Worm (Caenorhabditis elegans): ENCODE data around the gene Y105C5A.508.
"Not testable (repeated sequence)": the region's sequence is repeated elsewhere in the genome, so short reads cannot be mapped to it uniquely, and the experiment has no call there.

Gene Y105C5A.508

DNA sequence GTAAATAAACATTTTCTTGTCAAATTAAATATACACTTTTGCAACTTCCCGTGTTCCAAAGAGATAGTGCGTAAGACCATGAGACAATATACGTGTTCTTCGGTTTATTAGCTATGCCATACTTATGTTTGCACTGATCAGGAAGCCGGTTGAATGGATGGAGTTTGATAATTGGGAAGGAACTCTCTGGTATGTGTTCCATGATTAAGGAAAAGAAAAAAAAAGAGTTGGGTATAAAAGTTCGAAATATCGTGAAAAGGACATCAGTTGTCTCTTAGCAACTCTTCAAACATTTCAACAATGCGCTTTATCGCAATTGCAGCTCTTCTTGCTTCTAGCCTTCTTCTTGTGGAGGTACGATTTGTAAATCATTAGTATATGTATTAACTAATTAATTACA, 4.9 kb upstream of the Y105C5A.508 start, which contains the start of gene pqn-76:
Gene pqn-76, plus strand, starts transcription at position 301 of the 400 bp plus-strand sequence.
- TF ChIP-seq egl-27 (tag; optimal IDR thresholded peaks at IDR 0.05); ceh-28 (tag; optimal IDR thresholded peaks at IDR 0.05); unc-62 (GFP tag; optimal IDR thresholded peaks at IDR 0.05): not testable (repeated sequence)

DNA sequence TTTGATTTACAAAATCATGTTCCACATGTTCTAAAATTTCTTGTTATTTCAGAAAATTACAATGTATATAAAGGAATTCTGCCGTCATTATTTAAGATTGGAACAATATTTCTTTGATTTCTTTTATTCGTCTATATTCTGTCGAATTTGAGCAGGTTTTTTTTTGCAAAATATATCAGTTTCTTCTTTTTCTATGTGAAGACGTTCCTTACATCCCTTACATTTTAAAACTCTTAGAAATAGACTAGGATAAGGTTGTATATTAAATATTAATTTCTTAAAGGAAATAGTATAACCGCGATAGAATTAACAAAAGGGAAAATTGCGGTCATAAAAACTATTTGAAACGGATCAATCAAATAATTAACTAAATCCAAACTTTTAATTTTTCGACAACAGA, 5.2 kb downstream of the Y105C5A.508 start:
- TF ChIP-seq eor-1 (tag; optimal IDR thresholded peaks at IDR 0.05) (no peak), ceh-9 (tag; optimal IDR thresholded peaks at IDR 0.05) (no peak), skn-1 (tag; optimal IDR thresholded peaks at IDR 0.05) (no peak), nhr-43 (tag; optimal IDR thresholded peaks at IDR 0.05; ENCODE audit: poor library complexity, severe bottlenecking) (no peak), mdl-1 (tag; optimal IDR thresholded peaks at IDR 0.05) (no peak), ZK546.5 (tag; optimal IDR thresholded peaks at IDR 0.05) (no peak), pqm-1 (tag; optimal IDR thresholded peaks at IDR 0.05) (no peak), lin-15B (tag; optimal IDR thresholded peaks at IDR 0.05) (no peak), elt-3 (tag; optimal IDR thresholded peaks at IDR 0.05) (no peak), hmg-11 (tag; optimal IDR thresholded peaks at IDR 0.05) (no peak)

DNA sequence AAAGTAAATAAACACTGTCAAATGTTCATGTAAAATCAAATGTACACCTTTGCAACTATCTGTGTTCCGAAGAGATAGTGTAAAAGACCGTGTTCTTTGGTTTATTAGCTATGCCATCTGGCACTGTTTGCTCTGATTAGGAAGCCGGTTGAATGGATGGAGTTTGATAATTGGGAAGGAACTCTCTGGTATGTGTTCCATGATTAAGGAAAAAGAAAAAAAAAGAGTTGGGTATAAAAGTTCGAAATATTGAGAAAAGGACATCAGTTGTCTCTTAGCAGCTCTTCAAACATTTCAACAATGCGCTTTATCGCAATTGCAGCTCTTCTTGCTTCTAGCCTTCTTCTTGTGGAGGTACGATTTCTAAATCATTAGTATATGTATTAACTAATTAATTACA, 6.7 kb downstream of the Y105C5A.508 start, which contains the start of gene abu-5:
Gene abu-5, plus strand, starts transcription at position 301 of the 400 bp plus-strand sequence.
- TF ChIP-seq mml-1, unc-39, lsy-12 (tag; optimal IDR thresholded peaks at IDR 0.05): not testable (repeated sequence)

DNA sequence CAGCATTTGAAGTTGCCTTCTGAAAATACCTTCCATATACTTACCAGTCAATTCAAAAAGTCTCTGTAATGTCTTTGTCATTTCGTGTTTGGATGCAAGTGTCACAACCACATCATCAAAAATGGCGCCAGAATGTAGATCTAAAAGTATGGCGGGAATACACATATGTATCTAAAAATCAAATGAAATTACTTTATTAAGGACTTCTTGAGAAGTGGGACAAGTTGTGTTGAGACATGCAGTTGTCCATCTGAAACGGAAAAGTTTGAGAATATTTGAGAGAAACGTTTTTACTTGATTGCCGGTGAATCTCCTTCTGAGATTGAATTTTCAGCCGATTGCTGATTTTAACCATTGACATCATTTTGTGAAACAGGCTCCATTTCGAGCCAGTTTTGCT, 8.3 kb downstream of the Y105C5A.508 start:
- TF ChIP-seq tbx-2 (tag; optimal IDR thresholded peaks at IDR 0.05) (no peak), nhr-77 (tag; optimal IDR thresholded peaks at IDR 0.05) (no peak), fkh-10 (GFP tag; optimal IDR thresholded peaks at IDR 0.05) (no peak), R02D3.7 (tag; optimal IDR thresholded peaks at IDR 0.05) (no peak), lin-39 (tag; optimal IDR thresholded peaks at IDR 0.05) (no peak), nhr-23 (tag; optimal IDR thresholded peaks at IDR 0.05) (no peak), unc-62 (GFP tag; optimal IDR thresholded peaks at IDR 0.05) (no peak), ceh-16 (tag; optimal IDR thresholded peaks at IDR 0.05) (no peak), mdl-1 (tag; optimal IDR thresholded peaks at IDR 0.05) (no peak), jun-1 (tag; optimal IDR thresholded peaks at IDR 0.05) (no peak), egl-27 (tag; optimal IDR thresholded peaks at IDR 0.05) (no peak), ztf-11 (tag; optimal IDR thresholded peaks at IDR 0.05) (no peak), elt-2 (tag; optimal IDR thresholded peaks at IDR 0.05) (no peak), ama-1 (optimal IDR thresholded peaks at IDR 0.05) (no peak), ztf-4 (tag; optimal IDR thresholded peaks at IDR 0.05) (no peak), fkh-2 (tag; optimal IDR thresholded peaks at IDR 0.05) (no peak)

DNA sequence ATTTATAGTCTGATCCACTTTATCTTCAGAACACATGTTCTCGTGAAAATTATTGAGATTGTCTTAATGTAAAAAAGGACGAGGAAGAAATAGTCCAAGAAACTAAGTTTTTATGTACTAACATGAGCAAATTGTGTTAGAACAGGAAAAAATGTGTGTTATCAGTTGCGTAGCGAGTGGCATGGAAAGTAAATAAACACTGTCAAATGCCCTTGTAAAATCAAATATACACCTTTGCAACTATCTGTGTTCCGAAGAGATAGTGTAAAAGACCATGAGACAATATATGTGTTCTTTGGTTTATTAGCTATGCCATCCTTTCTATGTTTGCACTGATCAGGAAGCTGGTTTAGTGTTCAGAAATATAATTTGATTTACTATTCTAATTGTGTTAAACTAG, 9.4 kb downstream of the Y105C5A.508 start:
- TF ChIP-seq unc-62 (GFP tag; optimal IDR thresholded peaks at IDR 0.05), result no peak
- TF ChIP-seq pha-4 (tag; optimal IDR thresholded peaks at IDR 0.05), result peak; percentile 62
- no peak for TF ChIP-seq fos-1 (tag; optimal IDR thresholded peaks at IDR 0.05)
- no peak for TF ChIP-seq elt-1 (tag; optimal IDR thresholded peaks at IDR 0.05)
- peak; percentile 44 for TF ChIP-seq pqm-1 (tag; optimal IDR thresholded peaks at IDR 0.05)
- TF ChIP-seq elt-2 (tag; optimal IDR thresholded peaks at IDR 0.05), result peak; percentile 36
- TF ChIP-seq egl-5 (tag; optimal IDR thresholded peaks at IDR 0.05), result no peak
- TF ChIP-seq snpc-4 (tag; optimal IDR thresholded peaks at IDR 0.05), result no peak
- TF ChIP-seq nhr-25 (tag; optimal IDR thresholded peaks at IDR 0.05), result no peak
- TF ChIP-seq eor-1 (tag; optimal IDR thresholded peaks at IDR 0.05), result no peak
- TF ChIP-seq lin-39 (tag; optimal IDR thresholded peaks at IDR 0.05), result no peak
- no peak for TF ChIP-seq nhr-67 (tag; optimal IDR thresholded peaks at IDR 0.05)
